Worm (Caenorhabditis elegans) whole organism, late embryonic: ENCODE results near the gene cyh-1.

ENCODE experiments used
- C08G9.2 ChIP-seq: sonication (generic microtip); optimal IDR thresholded peaks from 2 replicates; lab custom pipeline; 2016; ENCODE audit warnings: mild to moderate bottlenecking, missing genetic modification characterization, moderate library complexity, missing compliant biosample characterization
- C38D4.7 ChIP-seq: fragments of 200-800 bp; sonication (Bioruptor generic); optimal IDR thresholded peaks from 2 replicates; lab custom pipeline; 2018; ENCODE audit warnings: mild to moderate bottlenecking, missing genetic modification characterization, moderate library complexity, missing compliant biosample characterization
- F13H6.1 ChIP-seq: sonication (generic microtip); optimal IDR thresholded peaks from 2 replicates; lab custom pipeline; 2016; ENCODE audit warnings: missing genetic modification characterization, missing compliant biosample characterization
- Y22D7AL.16 ChIP-seq: sonication (generic microtip); optimal IDR thresholded peaks from 2 replicates; lab custom pipeline; 2016; ENCODE audit warnings: missing genetic modification characterization, missing compliant biosample characterization
- ceh-14 ChIP-seq: sonication (generic microtip); optimal IDR thresholded peaks from 2 replicates; lab custom pipeline; 2016; ENCODE audit warnings: missing genotype, missing genetic modification characterization, missing compliant biosample characterization
- ceh-18 ChIP-seq: sonication (generic microtip); optimal IDR thresholded peaks from 2 replicates; lab custom pipeline; 2016; ENCODE audit warnings: missing genetic modification characterization, missing compliant biosample characterization
- ceh-2 ChIP-seq: sonication (generic microtip); optimal IDR thresholded peaks from 2 replicates; lab custom pipeline; 2016; ENCODE audit warnings: missing genotype, missing genetic modification characterization, missing compliant biosample characterization
- ceh-22 ChIP-seq: sonication (generic microtip); optimal IDR thresholded peaks from 2 replicates; lab custom pipeline; 2017; ENCODE audit warnings: missing biosample characterization, missing genetic modification characterization
- ceh-24 ChIP-seq: sonication (generic microtip); optimal IDR thresholded peaks from 2 replicates; lab custom pipeline; 2016; ENCODE audit warnings: mild to moderate bottlenecking, missing genetic modification characterization, missing compliant biosample characterization
- ceh-31 ChIP-seq: sonication (generic microtip); optimal IDR thresholded peaks from 2 replicates; lab custom pipeline; 2016; ENCODE audit warnings: missing genetic modification characterization, missing compliant biosample characterization
- ceh-34 ChIP-seq: sonication (generic microtip); optimal IDR thresholded peaks from 2 replicates; lab custom pipeline; 2016; ENCODE audit warnings: mild to moderate bottlenecking, missing genetic modification characterization, missing compliant biosample characterization
- ceh-48 ChIP-seq: sonication (generic microtip); optimal IDR thresholded peaks from 2 replicates; lab custom pipeline; 2016; ENCODE audit warnings: missing genetic modification characterization, inconsistent platforms, missing compliant biosample characterization
- ceh-9 ChIP-seq: sonication (generic microtip); optimal IDR thresholded peaks from 2 replicates; lab custom pipeline; 2016; ENCODE audit warnings: mild to moderate bottlenecking, missing genetic modification characterization, inconsistent platforms, missing compliant biosample characterization
- dmd-4 ChIP-seq: sonication (generic microtip); optimal IDR thresholded peaks from 2 replicates; lab custom pipeline; 2016; ENCODE audit warnings: borderline replicate concordance, missing genetic modification characterization, missing compliant biosample characterization
- dve-1 ChIP-seq: sonication (generic microtip); optimal IDR thresholded peaks from 2 replicates; lab custom pipeline; 2017; ENCODE audit warnings: antibody characterized with exemption, mild to moderate bottlenecking, missing genetic modification characterization, missing compliant biosample characterization
- elt-2 ChIP-seq: sonication (generic microtip); optimal IDR thresholded peaks from 2 replicates; lab custom pipeline; 2016; ENCODE audit warnings: missing genetic modification reagents, missing genetic modification characterization, missing compliant biosample characterization
- elt-4 ChIP-seq: sonication (generic microtip); optimal IDR thresholded peaks from 2 replicates; lab custom pipeline; 2016; ENCODE audit warnings: missing genetic modification characterization, missing compliant biosample characterization
- gmeb-2 ChIP-seq: sonication (generic microtip); optimal IDR thresholded peaks from 2 replicates; lab custom pipeline; 2016; ENCODE audit warnings: missing genetic modification characterization, inconsistent platforms, missing compliant biosample characterization
- hlh-13 ChIP-seq: fragments of 200-800 bp; sonication (Bioruptor generic); optimal IDR thresholded peaks from 2 replicates; lab custom pipeline; 2018; ENCODE audit warnings: mild to moderate bottlenecking, missing genetic modification characterization, missing compliant biosample characterization
- hlh-15 ChIP-seq: sonication (generic microtip); optimal IDR thresholded peaks from 2 replicates; lab custom pipeline; 2016; ENCODE audit warnings: missing genetic modification characterization, missing compliant biosample characterization
- hlh-30 ChIP-seq: sonication (generic microtip); optimal IDR thresholded peaks from 2 replicates; lab custom pipeline; 2017; ENCODE audit warnings: antibody characterized with exemption, missing genetic modification characterization, missing compliant biosample characterization; ENCODE audit not compliant: insufficient read depth
- hlh-8 ChIP-seq: sonication (generic microtip); optimal IDR thresholded peaks from 2 replicates; lab custom pipeline; 2016; ENCODE audit warnings: missing genotype, missing genetic modification characterization, missing compliant biosample characterization
- lim-6 ChIP-seq: sonication (generic microtip); optimal IDR thresholded peaks from 2 replicates; lab custom pipeline; 2016; ENCODE audit warnings: missing genetic modification characterization, missing compliant biosample characterization
- mec-3 ChIP-seq: sonication (generic microtip); optimal IDR thresholded peaks from 2 replicates; lab custom pipeline; 2016; ENCODE audit warnings: borderline replicate concordance, missing genetic modification characterization, missing compliant biosample characterization
- nfya-1 ChIP-seq: sonication (generic microtip); optimal IDR thresholded peaks from 2 replicates; lab custom pipeline; 2017; ENCODE audit warnings: missing genetic modification characterization, mild to moderate bottlenecking, missing compliant biosample characterization, antibody characterized with exemption, moderate library complexity
- npax-4 ChIP-seq: sonication (generic microtip); optimal IDR thresholded peaks from 2 replicates; lab custom pipeline; 2016; ENCODE audit warnings: missing genetic modification characterization, missing compliant biosample characterization
- pha-2 ChIP-seq: sonication (generic microtip); optimal IDR thresholded peaks from 2 replicates; lab custom pipeline; 2017; ENCODE audit warnings: mild to moderate bottlenecking, missing genetic modification characterization, missing compliant biosample characterization
- pha-4 ChIP-seq: fragments of 150-350 bp; optimal IDR thresholded peaks from 2 replicates; lab custom pipeline; 2018; ENCODE audit warnings: missing biosample characterization, missing genetic modification reagents, missing genetic modification characterization
- pros-1 ChIP-seq: fragments of 150-350 bp; optimal IDR thresholded peaks from 2 replicates; lab custom pipeline; 2014; ENCODE audit warnings: missing biosample characterization, missing genetic modification reagents, missing genetic modification characterization
- rnt-1 ChIP-seq: sonication (generic microtip); optimal IDR thresholded peaks from 2 replicates; lab custom pipeline; 2016; ENCODE audit warnings: missing genetic modification characterization, missing compliant biosample characterization
- sdc-2 ChIP-seq: sonication (generic microtip); optimal IDR thresholded peaks from 2 replicates; lab custom pipeline; 2016; ENCODE audit warnings: missing genotype, missing genetic modification characterization, missing compliant biosample characterization
- sox-2 ChIP-seq: fragments of 200-800 bp; sonication (Bioruptor generic); IDR thresholded peaks from 2 replicates; pipeline ENCODE4 v1.3.6; 2022; ENCODE audit warnings: missing genetic modification reagents, missing genetic modification characterization, missing compliant biosample characterization
- syd-9 ChIP-seq: sonication (generic microtip); optimal IDR thresholded peaks from 2 replicates; lab custom pipeline; 2016; ENCODE audit warnings: mild to moderate bottlenecking, missing genetic modification characterization, moderate library complexity, missing compliant biosample characterization
- tbx-2 ChIP-seq: sonication (generic microtip); optimal IDR thresholded peaks from 2 replicates; lab custom pipeline; 2016; ENCODE audit warnings: missing genetic modification characterization, missing compliant biosample characterization
- ttx-3 ChIP-seq: sonication (generic microtip); optimal IDR thresholded peaks from 2 replicates; lab custom pipeline; 2016; ENCODE audit warnings: missing genetic modification reagents, missing genetic modification characterization, missing compliant biosample characterization
- unc-3 ChIP-seq, 2 experiments: fragments of 200-800 bp in 1 of 2; sonication (Bioruptor generic) in 1 of 2; sonication (generic microtip) in 1 of 2; conservative IDR thresholded peaks in 1 of 2; optimal IDR thresholded peaks in 1 of 2; 2 replicates each; pipeline versions ENCODE4 v1.3.6 to Lab custom; 2016 to 2022; ENCODE audit warnings: missing compliant biosample characterization in 2 of 2, missing genetic modification characterization in 2 of 2, missing genetic modification reagents in 1 of 2
- unc-42 ChIP-seq: sonication (generic microtip); optimal IDR thresholded peaks from 2 replicates; lab custom pipeline; 2016; ENCODE audit warnings: missing genotype, missing genetic modification characterization, missing compliant biosample characterization
- unc-55 ChIP-seq: sonication (generic microtip); optimal IDR thresholded peaks from 2 replicates; lab custom pipeline; 2017; ENCODE audit warnings: missing biosample characterization, missing genetic modification reagents, missing genetic modification characterization
- unc-86 ChIP-seq: sonication (generic microtip); optimal IDR thresholded peaks from 2 replicates; lab custom pipeline; 2016; ENCODE audit warnings: missing genetic modification characterization, missing compliant biosample characterization
- zip-5 ChIP-seq: sonication (generic microtip); optimal IDR thresholded peaks from 2 replicates; lab custom pipeline; 2016; ENCODE audit warnings: missing genetic modification characterization, missing compliant biosample characterization

The cyh-1 gene

ce11 chrII:3546381-3546931 is 41.6 kb downstream of the cyh-1 start, which contains the start of gene apd-3:
Gene apd-3, minus strand, starts transcription at chrII:3546431.
- TF ChIP-seq pros-1: no peak
- no peak for TF ChIP-seq mec-3 (tag; lab: Kevin White, UChicago)
- TF ChIP-seq hlh-13 (GFP tag; lab: Kevin White, UChicago): no peak
- no peak for TF ChIP-seq sdc-2
- no peak for TF ChIP-seq hlh-30 (tag; lab: Kevin White, UChicago)
- TF ChIP-seq hlh-15 (tag; lab: Kevin White, UChicago): no peak
- TF ChIP-seq nfya-1: no peak
- no peak for TF ChIP-seq unc-86 (tag; lab: Kevin White, UChicago)
- TF ChIP-seq dve-1 (tag; lab: Kevin White, UChicago): no peak
- no peak for TF ChIP-seq gmeb-2 (tag; lab: Kevin White, UChicago)

DNA sequence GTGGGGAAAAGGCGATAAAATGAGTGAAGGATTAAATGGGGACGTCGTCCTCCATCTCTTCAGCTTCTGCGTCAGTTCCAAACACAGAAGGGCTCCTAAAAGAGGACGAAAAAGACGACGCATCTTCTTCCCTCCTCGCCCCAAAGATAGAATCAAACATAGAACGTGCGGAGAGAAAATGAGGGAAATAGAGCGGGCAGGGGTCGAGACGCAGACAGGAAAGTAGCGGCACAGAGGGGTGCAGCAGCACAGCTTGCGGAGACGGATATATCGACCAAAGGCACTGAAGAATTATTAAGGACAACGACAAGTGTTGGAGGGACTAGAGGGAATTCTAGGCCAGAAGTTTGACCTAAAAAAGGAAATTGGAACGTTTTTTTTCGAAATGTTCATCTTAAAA is 42.5 kb downstream of the cyh-1 start:
- TF ChIP-seq unc-3 (GFP tag; conservative IDR thresholded peaks at IDR 0.05; lab: Robert Waterston, UW) (no peak), unc-3 (tag; optimal IDR thresholded peaks at IDR 0.05; lab: Kevin White, UChicago) (no peak), F13H6.1 (tag; lab: Kevin White, UChicago) (no peak), tbx-2 (tag; lab: Kevin White, UChicago) (peak; percentile 48), ceh-22 (tag; lab: Kevin White, UChicago) (no peak), rnt-1 (tag; lab: Kevin White, UChicago) (peak; percentile 20), unc-42 (tag; lab: Kevin White, UChicago) (peak; percentile 81), mec-3 (tag; lab: Kevin White, UChicago) (peak; percentile 52), gmeb-2 (tag; lab: Kevin White, UChicago) (no peak), pha-2 (no peak), ttx-3 (tag; lab: Kevin White, UChicago) (no peak), ceh-18 (peak; percentile 37), nfya-1 (peak; percentile 37), C08G9.2 (tag; lab: Kevin White, UChicago) (peak; percentile 51), ceh-31 (tag; lab: Kevin White, UChicago) (peak; percentile 82), lim-6 (no peak), dmd-4 (tag; lab: Kevin White, UChicago) (no peak), C38D4.7 (GFP tag; lab: Kevin White, UChicago) (no peak), ceh-14 (no peak), unc-55 (GFP tag; lab: Kevin White, UChicago) (no peak), zip-5 (tag; lab: Kevin White, UChicago) (no peak), syd-9 (tag; lab: Kevin White, UChicago) (peak; percentile 47), ceh-24 (tag; lab: Kevin White, UChicago) (no peak), pha-4 (tag; lab: Kevin White, UChicago) (no peak), ceh-34 (peak; percentile 53), pros-1 (no peak), ceh-48 (tag; lab: Kevin White, UChicago) (peak; percentile 39), ceh-9 (tag; lab: Kevin White, UChicago) (no peak), sox-2 (no peak)

DNA sequence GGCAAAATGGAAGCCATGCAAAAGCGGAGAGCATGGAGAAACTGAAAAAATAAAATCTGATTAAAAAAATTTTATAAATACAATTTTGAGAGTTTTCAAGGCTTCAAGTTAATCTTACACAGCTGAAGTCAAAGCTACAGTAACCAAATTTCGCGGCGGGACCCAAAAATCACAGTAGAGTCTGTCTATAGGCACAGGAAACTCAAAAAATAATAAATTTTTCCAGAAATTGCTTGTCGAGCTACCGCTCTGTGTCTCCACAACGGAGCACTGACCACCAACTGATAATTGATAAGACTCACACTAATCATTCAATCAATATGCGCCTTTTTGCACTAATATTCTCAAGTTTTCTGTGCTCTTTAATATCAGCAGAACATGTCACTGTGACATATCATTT is 45.5 kb downstream of the cyh-1 start, which contains the start of gene W10G11.19:
W10G11.19 (plus strand) TSS at position 301 of the 400 bp plus-strand sequence.
- no peak for TF ChIP-seq hlh-30 (tag; lab: Kevin White, UChicago)
- TF ChIP-seq npax-4: no peak
- TF ChIP-seq pros-1: no peak

DNA sequence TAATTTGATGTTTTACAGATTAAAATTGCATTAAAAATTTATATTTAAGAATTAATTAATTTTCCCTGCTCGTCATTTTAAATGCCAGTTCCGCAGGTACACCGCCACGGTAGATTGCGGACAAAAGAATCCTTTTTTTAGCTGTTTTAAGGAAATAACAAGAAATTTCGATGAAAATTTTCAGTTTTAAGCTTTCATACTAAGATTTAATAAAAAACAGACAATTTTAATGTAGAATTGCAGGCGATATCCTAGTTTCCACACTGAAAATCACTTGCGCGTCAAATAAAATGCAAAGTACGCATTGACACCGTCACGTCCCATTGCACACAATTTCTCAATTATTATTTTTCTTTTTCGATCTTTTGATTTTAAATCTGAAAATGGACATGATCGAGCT is 48.6 kb downstream of the cyh-1 start, which contains the start of gene dnc-3:
dnc-3 (plus strand) TSS at position 272 of the 400 bp plus-strand sequence.
- TF ChIP-seq Y22D7AL.16 (tag; lab: Kevin White, UChicago) (no peak), ceh-2 (tag; lab: Kevin White, UChicago) (peak; percentile 4), elt-4 (tag; lab: Kevin White, UChicago) (no peak), F13H6.1 (tag; lab: Kevin White, UChicago) (no peak), elt-2 (peak; percentile 32), hlh-8 (tag; lab: Kevin White, UChicago) (no peak), ceh-14 (peak; percentile 61), ttx-3 (tag; lab: Kevin White, UChicago) (peak; percentile 42), unc-42 (tag; lab: Kevin White, UChicago) (peak; percentile 60)
